Worm (Caenorhabditis elegans) whole organism, L1 larva: Measurements from ENCODE around the gene exc-7.

Experiments used
- aha-1 ChIP-seq: fragments of 150-350 bp; optimal IDR thresholded peaks from 2 replicates; lab custom pipeline; 2014; ENCODE audit warnings: missing biosample characterization, missing genetic modification characterization
- alr-1 ChIP-seq: fragments of 200-800 bp; sonication (Bioruptor generic); optimal IDR thresholded peaks from 2 replicates; lab custom pipeline; 2018; ENCODE audit warnings: borderline replicate concordance, mild to moderate bottlenecking, missing genetic modification characterization, missing compliant biosample characterization
- ama-1 ChIP-seq: fragments of 150-350 bp; optimal IDR thresholded peaks from 2 replicates; lab custom pipeline; 2014
- ceh-82 ChIP-seq, 3 experiments: fragments of 150-350 bp in 1 of 3; sonication (generic microtip) in 2 of 3; optimal IDR thresholded peaks; 2 replicates each; lab custom pipeline; 2014 to 2017; ENCODE audit warnings: missing biosample characterization in 3 of 3, missing genetic modification characterization in 3 of 3
- ets-5 ChIP-seq: fragments of 200-800 bp; sonication (Bioruptor generic); IDR thresholded peaks from 2 replicates; pipeline ENCODE4 v1.3.6; 2022; ENCODE audit warnings: missing genetic modification characterization, missing compliant biosample characterization
- hlh-4 ChIP-seq: sonication (generic microtip); optimal IDR thresholded peaks from 2 replicates; lab custom pipeline; 2016; ENCODE audit warnings: mild to moderate bottlenecking, missing genetic modification characterization, missing compliant biosample characterization
- lin-39 ChIP-seq: fragments of 150-350 bp; optimal IDR thresholded peaks from 2 replicates; lab custom pipeline; 2014; ENCODE audit warnings: missing biosample characterization, missing genetic modification reagents, missing genetic modification characterization
- lsy-2 ChIP-seq, 2 experiments: fragments of 150-350 bp; optimal IDR thresholded peaks; 2 replicates each; lab custom pipeline; 2014; ENCODE audit warnings: missing biosample characterization in 2 of 2, missing genetic modification characterization in 2 of 2
- mab-9 ChIP-seq: fragments of 200-800 bp; sonication (Bioruptor generic); IDR thresholded peaks from 2 replicates; pipeline ENCODE4 v1.3.6; 2022; ENCODE audit warnings: missing genetic modification reagents, missing genetic modification characterization, missing compliant biosample characterization
- nhr-12 ChIP-seq: sonication (generic microtip); optimal IDR thresholded peaks from 2 replicates; lab custom pipeline; 2017; ENCODE audit warnings: missing biosample characterization, missing genetic modification characterization
- nhr-76 ChIP-seq: sonication (generic microtip); optimal IDR thresholded peaks from 2 replicates; lab custom pipeline; 2017; ENCODE audit warnings: missing biosample characterization, missing genetic modification characterization
- nhr-90 ChIP-seq: sonication (generic microtip); optimal IDR thresholded peaks from 2 replicates; lab custom pipeline; 2016; ENCODE audit warnings: mild to moderate bottlenecking, missing genetic modification characterization, missing compliant biosample characterization; ENCODE audit not compliant: poor library complexity
- snpc-4 ChIP-seq: fragments of 150-350 bp; optimal IDR thresholded peaks from 2 replicates; lab custom pipeline; 2014; ENCODE audit warnings: missing biosample characterization, missing genetic modification characterization
- swsn-7 ChIP-seq: sonication (generic microtip); optimal IDR thresholded peaks from 2 replicates; lab custom pipeline; 2016; ENCODE audit warnings: missing genetic modification characterization, missing compliant biosample characterization

- TF ChIP-seq ama-1 (no peak), ets-5 (GFP tag; lab: Robert Waterston, UW) (no peak), lsy-2 (tag; optimal IDR thresholded peaks at IDR 0.05; lab: Kevin White, UChicago) (no peak), aha-1 (tag; lab: Kevin White, UChicago) (no peak), alr-1 (tag; lab: Kevin White, UChicago) (no peak), nhr-12 (no peak), hlh-4 (tag; lab: Kevin White, UChicago) (no peak), lin-39 (tag; lab: Kevin White, UChicago) (no peak), snpc-4 (no peak), ceh-82 (tag; optimal IDR thresholded peaks at IDR 0.05; lab: Kevin White, UChicago) (no peak), nhr-76 (no peak), swsn-7 (tag; lab: Kevin White, UChicago) (no peak), mab-9 (no peak), nhr-90 (tag; lab: Kevin White, UChicago) (no peak)
Observed at ce11 chrII:9532011-9532410, 43.8 kb upstream of the exc-7 start, which contains the start of gene sra-9.
